Fruit fly (Drosophila melanogaster): Measurements from ENCODE around the gene GstD9.

The GstD9 gene

DNA sequence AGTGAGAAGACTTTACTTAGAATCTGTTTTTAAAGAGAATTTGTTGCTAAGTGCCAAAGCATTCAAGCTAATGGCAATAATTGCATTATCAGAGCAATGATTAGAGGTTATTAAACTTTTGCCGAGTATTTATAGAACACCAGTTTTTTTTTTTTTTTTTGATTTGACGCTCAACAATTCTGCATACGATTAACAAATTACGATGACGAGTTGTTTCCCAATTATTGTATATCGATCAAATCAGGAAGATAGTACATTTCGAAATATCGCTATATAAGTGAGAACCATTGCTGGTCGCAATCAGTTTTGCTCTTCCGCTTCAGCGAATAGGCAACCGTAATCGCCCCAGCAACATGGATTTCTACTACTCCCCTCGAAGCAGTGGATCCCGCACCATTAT is 6.4 kb upstream of the GstD9 start, which contains the start of gene GstD4:
Gene GstD4 (plus strand): TSS at position 301 of the 400 bp plus-strand sequence.
- TF ChIP-seq CG8478 (optimal IDR thresholded peaks at IDR 0.05) (no peak), Dll (optimal IDR thresholded peaks at IDR 0.05) (no peak), psq (optimal IDR thresholded peaks at IDR 0.05) (no peak), pan (optimal IDR thresholded peaks at IDR 0.05) (no peak), EcR (GFP tag; optimal IDR thresholded peaks at IDR 0.05) (no peak), usp (GFP tag; optimal IDR thresholded peaks at IDR 0.05) (no peak)

- no peak for TF ChIP-seq psq (optimal IDR thresholded peaks at IDR 0.05)
- no peak for TF ChIP-seq CG8478 (optimal IDR thresholded peaks at IDR 0.05)
- no peak for TF ChIP-seq EcR (GFP tag; optimal IDR thresholded peaks at IDR 0.05)
- no peak for TF ChIP-seq usp (GFP tag; optimal IDR thresholded peaks at IDR 0.05)
- TF ChIP-seq Dll (optimal IDR thresholded peaks at IDR 0.05) = no peak
- TF ChIP-seq pan (optimal IDR thresholded peaks at IDR 0.05) = no peak
Measured at dm6 chr3R:12372800-12373199, 5.4 kb upstream of the GstD9 start, which contains the start of gene GstD3. Gene GstD3, plus strand, starts transcription at chr3R:12373068.

dm6 chr3R:12371671-12372070 is 4.3 kb upstream of the GstD9 start, which contains the start of gene GstD2:
Gene GstD2, plus strand, starts transcription at chr3R:12371971.
- TF ChIP-seq usp (GFP tag; optimal IDR thresholded peaks at IDR 0.05) = no peak
- TF ChIP-seq Dll (optimal IDR thresholded peaks at IDR 0.05) = no peak
- TF ChIP-seq psq (optimal IDR thresholded peaks at IDR 0.05) = no peak
- TF ChIP-seq pan (optimal IDR thresholded peaks at IDR 0.05) = no peak

- TF ChIP-seq Dll (optimal IDR thresholded peaks at IDR 0.05) (no peak), psq (optimal IDR thresholded peaks at IDR 0.05) (no peak), EcR (GFP tag; optimal IDR thresholded peaks at IDR 0.05) (peak in 1 of 2 experiments; percentile 64)
Measured at dm6 chr3R:12370643-12370995, 3.3 kb upstream of the GstD9 start.

dm6 chr3R:12369793-12370642 is 2.7 kb upstream of the GstD9 start:
- TF ChIP-seq psq (optimal IDR thresholded peaks at IDR 0.05) = no peak

DNA sequence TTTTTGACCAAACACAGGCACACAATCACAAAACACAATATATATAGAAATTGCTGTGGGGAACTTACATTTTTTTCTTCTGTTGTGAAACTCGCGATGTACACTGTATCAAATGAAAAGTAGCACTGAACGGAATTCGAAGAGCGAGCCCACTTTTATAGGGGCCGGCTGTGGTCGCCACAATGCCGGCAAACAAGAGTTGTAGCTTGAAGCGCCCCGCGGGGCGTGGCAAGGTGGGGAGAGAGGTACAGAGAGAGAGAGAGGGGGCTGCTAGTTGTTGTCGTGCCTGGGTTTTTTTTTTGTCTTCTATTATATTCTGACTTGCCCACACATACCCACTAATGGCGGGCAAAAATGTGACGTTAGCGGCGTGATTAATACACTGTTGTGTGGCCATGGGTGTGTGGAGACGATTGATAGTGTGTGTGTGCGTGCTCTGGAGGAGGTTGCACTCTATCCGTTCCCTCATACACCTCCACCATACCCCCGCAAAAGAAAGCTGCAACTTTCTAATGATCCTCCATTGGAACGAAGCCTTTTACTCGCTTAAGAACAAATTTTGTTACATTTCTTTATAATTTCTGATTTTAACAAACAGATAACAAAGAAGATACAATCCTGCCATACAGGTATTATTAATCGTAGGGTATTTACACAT is 1.9 kb upstream of the GstD9 start, which contains the start of gene GstD1:
Gene GstD1 (minus strand): TSS at position 134 of the 658 bp plus-strand sequence.
- TF ChIP-seq EcR (GFP tag; optimal IDR thresholded peaks at IDR 0.05) (peak in 1 of 2 experiments; percentile 4), CG8478 (optimal IDR thresholded peaks at IDR 0.05) (no peak), psq (optimal IDR thresholded peaks at IDR 0.05) (no peak)

DNA sequence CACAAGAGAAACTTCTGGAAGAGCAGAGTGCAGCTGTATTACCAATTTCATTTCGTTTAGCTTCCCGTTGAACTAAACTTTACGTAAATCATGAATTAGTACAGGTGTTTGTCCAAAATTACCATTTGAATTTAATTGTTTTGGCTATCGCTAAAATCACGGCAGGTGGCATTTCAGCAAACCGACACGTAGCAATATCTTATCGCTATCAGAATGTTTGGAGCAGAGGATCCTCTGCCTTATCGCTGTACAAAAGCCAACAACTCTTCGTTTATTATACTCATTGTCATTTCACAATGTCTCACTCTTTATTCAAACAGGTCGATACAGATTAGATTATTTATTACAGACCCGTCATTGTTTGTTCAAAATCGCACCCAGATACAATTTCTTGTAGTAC is 1.5 kb downstream of the GstD9 start:
- no peak for TF ChIP-seq CG8478 (optimal IDR thresholded peaks at IDR 0.05)
- TF ChIP-seq pan (optimal IDR thresholded peaks at IDR 0.05) = no peak
- TF ChIP-seq Dll (optimal IDR thresholded peaks at IDR 0.05) = no peak
- TF ChIP-seq usp (GFP tag; optimal IDR thresholded peaks at IDR 0.05) = no peak
- no peak for TF ChIP-seq psq (optimal IDR thresholded peaks at IDR 0.05)
- no peak for TF ChIP-seq EcR (GFP tag; optimal IDR thresholded peaks at IDR 0.05)

dm6 chr3R:12365264-12365840 is 2.0 kb downstream of the GstD9 start, which contains the start of gene GstD10:
Gene GstD10, minus strand, starts transcription at chr3R:12365735.
- no peak for TF ChIP-seq Dll (optimal IDR thresholded peaks at IDR 0.05)
- TF ChIP-seq psq (optimal IDR thresholded peaks at IDR 0.05) = no peak
- TF ChIP-seq usp (GFP tag; optimal IDR thresholded peaks at IDR 0.05) = no peak
- TF ChIP-seq pan (optimal IDR thresholded peaks at IDR 0.05) = no peak
- TF ChIP-seq CG8478 (optimal IDR thresholded peaks at IDR 0.05) = no peak

- no peak for TF ChIP-seq pan (optimal IDR thresholded peaks at IDR 0.05)
- TF ChIP-seq usp (GFP tag; optimal IDR thresholded peaks at IDR 0.05) = no peak
- TF ChIP-seq CG8478 (optimal IDR thresholded peaks at IDR 0.05) = no peak
- TF ChIP-seq EcR (GFP tag; optimal IDR thresholded peaks at IDR 0.05) = no peak
- no peak for TF ChIP-seq Dll (optimal IDR thresholded peaks at IDR 0.05)
- no peak for TF ChIP-seq psq (optimal IDR thresholded peaks at IDR 0.05)
Measured at dm6 chr3R:12364580-12364979, 2.8 kb downstream of the GstD9 start, which contains the start of gene Tim17a1. Gene Tim17a1, minus strand, starts transcription at chr3R:12364680.

dm6 chr3R:12363544-12363943 is 3.8 kb downstream of the GstD9 start:
- no peak for TF ChIP-seq Dll (optimal IDR thresholded peaks at IDR 0.05)
- TF ChIP-seq usp (GFP tag; optimal IDR thresholded peaks at IDR 0.05) = no peak
- no peak for TF ChIP-seq EcR (GFP tag; optimal IDR thresholded peaks at IDR 0.05)
- no peak for TF ChIP-seq pan (optimal IDR thresholded peaks at IDR 0.05)
- no peak for TF ChIP-seq psq (optimal IDR thresholded peaks at IDR 0.05)
- no peak for TF ChIP-seq CG8478 (optimal IDR thresholded peaks at IDR 0.05)

- TF ChIP-seq usp (GFP tag; optimal IDR thresholded peaks at IDR 0.05) (no peak), pan (optimal IDR thresholded peaks at IDR 0.05) (no peak), psq (optimal IDR thresholded peaks at IDR 0.05) (no peak), EcR (GFP tag; optimal IDR thresholded peaks at IDR 0.05) (no peak), Dll (optimal IDR thresholded peaks at IDR 0.05) (no peak), CG8478 (optimal IDR thresholded peaks at IDR 0.05) (no peak)
Measured at dm6 chr3R:12361962-12362497, 5.3 kb downstream of the GstD9 start.

DNA sequence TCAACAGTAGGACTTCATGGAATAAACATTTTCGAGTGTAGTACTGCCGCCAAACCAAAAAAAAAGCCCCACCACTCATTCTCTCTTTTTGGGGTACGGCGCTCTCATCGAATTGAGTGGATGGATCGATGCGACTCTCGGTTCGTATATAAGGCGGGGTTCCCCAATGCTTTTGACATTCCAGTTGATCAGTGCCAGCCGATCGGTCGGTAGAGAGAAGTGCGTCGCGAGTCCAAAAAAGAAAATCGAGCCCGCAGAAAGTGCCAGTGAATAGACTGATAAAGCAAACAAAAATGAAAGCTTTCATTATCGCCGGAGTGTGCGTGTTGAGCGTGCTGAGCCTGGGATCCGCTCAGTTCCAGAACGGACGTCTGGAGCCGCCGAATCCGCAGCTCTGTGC is 7.5 kb downstream of the GstD9 start, which contains the start of gene CG4115:
Gene CG4115 (plus strand): TSS at position 172 of the 400 bp plus-strand sequence.
- TF ChIP-seq EcR (GFP tag; optimal IDR thresholded peaks at IDR 0.05) = no peak
- no peak for TF ChIP-seq psq (optimal IDR thresholded peaks at IDR 0.05)
- no peak for TF ChIP-seq usp (GFP tag; optimal IDR thresholded peaks at IDR 0.05)
- no peak for TF ChIP-seq pan (optimal IDR thresholded peaks at IDR 0.05)
- no peak for TF ChIP-seq CG8478 (optimal IDR thresholded peaks at IDR 0.05)
- no peak for TF ChIP-seq Dll (optimal IDR thresholded peaks at IDR 0.05)
